Fruit fly (Drosophila melanogaster): ENCODE results near the gene Trf2.

- TF ChIP-seq kay (GFP tag; ENCODE audit: borderline replicate concordance): no peak
- peak; percentile 94 for TF ChIP-seq bab1 (GFP tag; optimal IDR thresholded peaks at IDR 0.05)
- TF ChIP-seq CG5204 (GFP tag; optimal IDR thresholded peaks at IDR 0.05): no peak
- TF ChIP-seq CG14711 (tag; optimal IDR thresholded peaks at IDR 0.05): no peak
- no peak for TF ChIP-seq CG7045 (GFP tag; optimal IDR thresholded peaks at IDR 0.05)
- no peak for TF ChIP-seq pad (GFP tag; optimal IDR thresholded peaks at IDR 0.05)
- TF ChIP-seq CG33017 (tag; optimal IDR thresholded peaks at IDR 0.05): no peak
- no peak for TF ChIP-seq Mnt (GFP tag; optimal IDR thresholded peaks at IDR 0.05)
- TF ChIP-seq Crg-1 (GFP tag; optimal IDR thresholded peaks at IDR 0.05): peak; percentile 81
- no peak for TF ChIP-seq tj (GFP tag; optimal IDR thresholded peaks at IDR 0.05)
- TF ChIP-seq toe (GFP tag; optimal IDR thresholded peaks at IDR 0.05): no peak
- no peak for TF ChIP-seq CG11617 (GFP tag; optimal IDR thresholded peaks at IDR 0.05)
- TF ChIP-seq Hr96 (GFP tag; optimal IDR thresholded peaks at IDR 0.05): no peak
- no peak for TF ChIP-seq ovo (GFP tag; optimal IDR thresholded peaks at IDR 0.05)
Measured at dm6 chrX:8479031-8479568, 70.0 kb downstream of the Trf2 start, which contains the start of gene Cp36.

Data from whole organism, adult.